Fruit fly (Drosophila melanogaster) whole organism, embryonic: ENCODE results near the gene Adsl.
A peak's percentile ranks its signal among the peaks of the same experiment; 100 is the strongest.

Source experiments
- Blimp-1 ChIP-seq: fragments of 200-800 bp; sonication (Bioruptor generic); optimal IDR thresholded peaks from 3 replicates; lab custom pipeline; 2018; ENCODE audit warnings: missing biosample characterization, missing genetic modification characterization, mild to moderate bottlenecking, moderate library complexity, missing genetic modification reagents
- CG11093 ChIP-seq: fragments of 200-800 bp; sonication (Bioruptor generic); IDR thresholded peaks from 3 replicates; pipeline ENCODE4 v1.3.6; 2022; ENCODE audit warnings: missing biosample characterization, missing genetic modification characterization
- CG12769 ChIP-seq: fragments of 200-800 bp; sonication (Bioruptor generic); optimal IDR thresholded peaks from 2 replicates; lab custom pipeline; 2019; ENCODE audit warnings: missing biosample characterization, mild to moderate bottlenecking, missing genetic modification characterization, moderate library complexity
- CG14014 ChIP-seq: fragments of 200-800 bp; sonication (Bioruptor generic); IDR thresholded peaks from 2 replicates; pipeline ENCODE4 v1.3.6; 2022; ENCODE audit warnings: missing biosample characterization, missing genetic modification characterization
- CG15514 ChIP-seq: fragments of 200-800 bp; sonication (Bioruptor generic); optimal IDR thresholded peaks from 3 replicates; lab custom pipeline; 2017; ENCODE audit warnings: missing biosample characterization, missing genetic modification characterization, mild to moderate bottlenecking, moderate library complexity, missing genetic modification reagents
- CG1602 ChIP-seq: fragments of 200-800 bp; sonication (Bioruptor generic); optimal IDR thresholded peaks from 3 replicates; lab custom pipeline; 2016; ENCODE audit warnings: missing biosample characterization, missing genetic modification characterization
- CG1603 ChIP-seq: fragments of 200-800 bp; sonication (Bioruptor generic); optimal IDR thresholded peaks from 2 replicates; lab custom pipeline; 2019; ENCODE audit warnings: missing biosample characterization, mild to moderate bottlenecking, missing genetic modification characterization, moderate library complexity
- CG17829 ChIP-seq: fragments of 200-800 bp; optimal IDR thresholded peaks from 2 replicates; lab custom pipeline; 2019; ENCODE audit warnings: missing biosample characterization, mild to moderate bottlenecking, missing genetic modification characterization, moderate library complexity
- CG18262 ChIP-seq: fragments of 200-800 bp; optimal IDR thresholded peaks from 3 replicates; lab custom pipeline; 2019; ENCODE audit warnings: missing biosample characterization, mild to moderate bottlenecking, missing genetic modification characterization, moderate library complexity
- CG2678 ChIP-seq: fragments of 200-800 bp; sonication (Bioruptor generic); optimal IDR thresholded peaks from 3 replicates; lab custom pipeline; 2019; ENCODE audit warnings: missing biosample characterization, mild to moderate bottlenecking, missing genetic modification characterization, moderate library complexity
- CG2712 ChIP-seq: fragments of 200-800 bp; optimal IDR thresholded peaks from 3 replicates; lab custom pipeline; 2019; ENCODE audit warnings: missing biosample characterization, mild to moderate bottlenecking, missing genetic modification characterization, moderate library complexity
- CG30403 ChIP-seq: fragments of 200-800 bp; sonication (Bioruptor generic); optimal IDR thresholded peaks from 3 replicates; lab custom pipeline; 2016; ENCODE audit warnings: missing biosample characterization, missing genetic modification characterization
- CG32772 ChIP-seq: fragments of 200-800 bp; sonication (Bioruptor generic); IDR thresholded peaks from 2 replicates; pipeline ENCODE4 v1.3.6; 2022; ENCODE audit warnings: missing biosample characterization, missing genetic modification characterization
- CG3281 ChIP-seq: fragments of 200-800 bp; sonication (Bioruptor generic); optimal IDR thresholded peaks from 3 replicates; lab custom pipeline; 2017; ENCODE audit warnings: missing biosample characterization, mild to moderate bottlenecking, missing genetic modification characterization
- CG3726 ChIP-seq: fragments of 200-800 bp; sonication (Bioruptor generic); IDR thresholded peaks from 3 replicates; pipeline ENCODE4, ENCODE4 v1.3.6; 2022; ENCODE audit warnings: missing biosample characterization, missing genetic modification characterization
- CG6254 ChIP-seq: fragments of 200-800 bp; sonication (Bioruptor generic); optimal IDR thresholded peaks from 3 replicates; lab custom pipeline; 2017; ENCODE audit warnings: mild to moderate bottlenecking, missing biosample characterization, missing genetic modification reagents, missing genetic modification characterization
- CG7357 ChIP-seq: fragments of 200-800 bp; sonication (Bioruptor generic); IDR thresholded peaks from 3 replicates; pipeline ENCODE4 v1.3.6; 2022; ENCODE audit warnings: missing biosample characterization, missing genetic modification characterization
- CG9797 ChIP-seq: fragments of 200-800 bp; sonication (Bioruptor generic); optimal IDR thresholded peaks from 3 replicates; lab custom pipeline; 2018; ENCODE audit warnings: missing biosample characterization, mild to moderate bottlenecking, missing genetic modification characterization
- Dad ChIP-seq: fragments of 200-800 bp; sonication (Bioruptor generic); optimal IDR thresholded peaks from 3 replicates; lab custom pipeline; 2016; ENCODE audit warnings: missing biosample characterization, missing genetic modification characterization
- Dip3 ChIP-seq: fragments of 200-800 bp; sonication (Bioruptor generic); optimal IDR thresholded peaks from 3 replicates; lab custom pipeline; 2016; ENCODE audit warnings: missing biosample characterization, missing genetic modification characterization
- Doc2 ChIP-seq: fragments of 200-800 bp; sonication (Bioruptor generic); IDR thresholded peaks from 2 replicates; pipeline ENCODE4 v1.3.6; 2022; ENCODE audit warnings: missing biosample characterization, missing genetic modification characterization
- E2f2 ChIP-seq: fragments of 200-800 bp; sonication (Bioruptor generic); IDR thresholded peaks from 2 replicates; pipeline ENCODE4 v1.3.6; 2022; ENCODE audit warnings: missing biosample characterization, missing genetic modification characterization
- Ets97D ChIP-seq: fragments of 200-800 bp; sonication (Bioruptor generic); optimal IDR thresholded peaks from 3 replicates; lab custom pipeline; 2016; ENCODE audit warnings: missing biosample characterization, missing genetic modification characterization
- Fer2 ChIP-seq: fragments of 200-800 bp; sonication (Bioruptor generic); optimal IDR thresholded peaks from 2 replicates; lab custom pipeline; 2018; ENCODE audit warnings: missing biosample characterization, mild to moderate bottlenecking, missing genetic modification characterization, moderate library complexity
- Gug ChIP-seq: fragments of 200-800 bp; sonication (Bioruptor generic); IDR thresholded peaks from 4 replicates; pipeline ENCODE4 v1.3.6; 2022; ENCODE audit warnings: missing biosample characterization, missing genetic modification characterization
- Hsf ChIP-seq: fragments of 200-800 bp; sonication (Bioruptor generic); optimal IDR thresholded peaks from 3 replicates; lab custom pipeline; 2016; ENCODE audit warnings: missing biosample characterization, missing genetic modification characterization
- Oli ChIP-seq: fragments of 200-800 bp; sonication (Bioruptor generic); optimal IDR thresholded peaks from 2 replicates; lab custom pipeline; 2018; ENCODE audit warnings: missing biosample characterization, mild to moderate bottlenecking, missing genetic modification characterization, moderate library complexity
- Ptx1 ChIP-seq: fragments of 200-800 bp; sonication (Bioruptor generic); IDR thresholded peaks from 2 replicates; pipeline ENCODE4 v1.3.6; 2022; ENCODE audit warnings: missing biosample characterization, missing genetic modification characterization
- Sox102F ChIP-seq: fragments of 200-800 bp; sonication (Bioruptor generic); optimal IDR thresholded peaks from 2 replicates; lab custom pipeline; 2018; ENCODE audit warnings: missing biosample characterization, mild to moderate bottlenecking, missing genetic modification characterization, moderate library complexity
- Xrp1 ChIP-seq: fragments of 200-800 bp; sonication (Bioruptor generic); IDR thresholded peaks from 2 replicates; pipeline ENCODE4 v1.3.6; 2022; ENCODE audit warnings: missing biosample characterization, missing genetic modification characterization
- dmrt11E ChIP-seq: fragments of 200-800 bp; sonication (Bioruptor generic); optimal IDR thresholded peaks from 3 replicates; lab custom pipeline; 2018; ENCODE audit warnings: missing biosample characterization, mild to moderate bottlenecking, missing genetic modification characterization, moderate library complexity
- esg ChIP-seq: fragments of 200-800 bp; sonication (Bioruptor generic); conservative IDR thresholded peaks from 2 replicates; pipeline ENCODE4 v1.3.6; 2022; ENCODE audit warnings: missing biosample characterization, missing genetic modification characterization
- fd96Cb ChIP-seq: fragments of 200-800 bp; sonication (Bioruptor generic); optimal IDR thresholded peaks from 2 replicates; lab custom pipeline; 2018; ENCODE audit warnings: missing biosample characterization, mild to moderate bottlenecking, missing genetic modification characterization, moderate library complexity
- fru ChIP-seq: fragments of >200 bp; optimal IDR thresholded peaks from 2 replicates; lab custom pipeline; 2017
- gce ChIP-seq: fragments of 200-800 bp; sonication (Bioruptor generic); IDR thresholded peaks from 3 replicates; pipeline ENCODE4 v1.3.6; 2022; ENCODE audit warnings: missing biosample characterization, missing genetic modification characterization
- grn ChIP-seq: fragments of 200-800 bp; sonication (Bioruptor generic); optimal IDR thresholded peaks from 3 replicates; lab custom pipeline; 2017; ENCODE audit warnings: missing biosample characterization, missing genetic modification characterization
- hkb ChIP-seq, 2 experiments: fragments of 200-800 bp in 1 of 2; fragments of >200 bp in 1 of 2; sonication (Bioruptor generic) in 1 of 2; IDR thresholded peaks in 1 of 2; optimal IDR thresholded peaks in 1 of 2; 2 replicates each; pipeline versions ENCODE4 v1.3.6 to Lab custom; 2017 to 2022; ENCODE audit warnings: missing biosample characterization in 1 of 2, missing genetic modification characterization in 1 of 2
- insv ChIP-seq, 2 experiments: fragments of 200-800 bp; sonication (Bioruptor generic); optimal IDR thresholded peaks; 3 replicates each; lab custom pipeline; 2016 to 2018; ENCODE audit warnings: missing biosample characterization in 2 of 2, missing genetic modification characterization in 2 of 2
- lmd ChIP-seq: fragments of 200-800 bp; sonication (Bioruptor generic); IDR thresholded peaks from 2 replicates; pipeline ENCODE4 v1.3.6; 2022; ENCODE audit warnings: missing biosample characterization, missing genetic modification characterization
- mam ChIP-seq: fragments of 200-800 bp; sonication (Bioruptor generic); optimal IDR thresholded peaks from 3 replicates; lab custom pipeline; 2016; ENCODE audit warnings: missing biosample characterization, missing genetic modification characterization
- pita ChIP-seq: fragments of 200-800 bp; sonication (Bioruptor generic); optimal IDR thresholded peaks from 2 replicates; lab custom pipeline; 2017; ENCODE audit warnings: missing biosample characterization, mild to moderate bottlenecking, missing genetic modification characterization
- pnt ChIP-seq: fragments of 200-800 bp; sonication (Bioruptor generic); optimal IDR thresholded peaks from 3 replicates; lab custom pipeline; 2016; ENCODE audit warnings: missing biosample characterization, missing genetic modification characterization
- rib ChIP-seq: fragments of 200-800 bp; sonication (Bioruptor generic); IDR thresholded peaks from 2 replicates; pipeline ENCODE4 v1.3.6; 2022; ENCODE audit warnings: missing biosample characterization, missing genetic modification characterization
- row ChIP-seq: fragments of 200-800 bp; sonication (Bioruptor generic); IDR thresholded peaks from 3 replicates; pipeline ENCODE4 v1.3.6; 2022; ENCODE audit warnings: missing biosample characterization, missing genetic modification characterization
- sens ChIP-seq: fragments of 200-800 bp; sonication (Bioruptor generic); peaks from one replicate; lab custom pipeline; 2016; ENCODE audit warnings: missing biosample characterization, missing genetic modification characterization
- stc ChIP-seq: fragments of 200-800 bp; sonication (Bioruptor generic); IDR thresholded peaks from 2 replicates; pipeline ENCODE4 v1.3.6; 2022; ENCODE audit warnings: missing biosample characterization, missing genetic modification characterization
- tgo ChIP-seq: fragments of 200-800 bp; sonication (Bioruptor generic); IDR thresholded peaks from 3 replicates; pipeline ENCODE4 v1.3.6; 2022; ENCODE audit warnings: missing biosample characterization, missing genetic modification characterization
- tin ChIP-seq: fragments of 200-800 bp; sonication (Bioruptor generic); optimal IDR thresholded peaks from 3 replicates; lab custom pipeline; 2016; ENCODE audit warnings: missing biosample characterization, missing genetic modification characterization
- trem ChIP-seq: fragments of 200-800 bp; optimal IDR thresholded peaks from 3 replicates; lab custom pipeline; 2019; ENCODE audit warnings: missing biosample characterization, mild to moderate bottlenecking, missing genetic modification characterization, moderate library complexity
- unpg ChIP-seq: fragments of 200-800 bp; sonication (Bioruptor generic); optimal IDR thresholded peaks from 3 replicates; lab custom pipeline; 2018; ENCODE audit warnings: missing biosample characterization, mild to moderate bottlenecking, missing genetic modification characterization, moderate library complexity
- vvl ChIP-seq: fragments of 200-800 bp; sonication (Bioruptor generic); IDR thresholded peaks from 2 replicates; pipeline ENCODE4 v1.3.6; 2022; ENCODE audit warnings: missing biosample characterization, missing genetic modification characterization
- yki ChIP-seq: fragments of >200 bp; optimal IDR thresholded peaks from 3 replicates; lab custom pipeline; 2018

The Adsl gene

DNA sequence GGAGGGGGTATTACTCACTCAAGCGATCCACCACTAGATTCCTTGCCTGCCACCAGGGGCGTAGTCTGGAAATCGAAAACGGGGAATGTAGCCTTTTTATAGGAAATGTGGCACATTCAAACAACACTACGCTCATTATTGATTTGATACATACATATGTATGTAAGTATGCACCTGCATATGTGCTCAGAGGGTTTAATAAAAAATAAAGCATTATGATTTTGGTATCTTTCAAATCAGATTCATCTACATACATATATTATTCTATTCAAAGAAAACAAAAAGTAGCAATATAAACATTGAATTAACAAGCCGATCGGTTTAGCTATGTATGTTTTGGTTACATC is 36.0 kb upstream of the Adsl start (continued):
- TF ChIP-seq rib (GFP tag; lab: Robert Waterston, UW) = no peak
- 0 out of 3 replicates have a peak, but pooled peaks have one; percentile 11 for TF ChIP-seq row
- peak; percentile 1 for TF ChIP-seq Dip3 (GFP tag; lab: Kevin White, UChicago)
- peak; percentile 15 for TF ChIP-seq CG3281 (GFP tag; lab: Kevin White, UChicago)
- no peak for TF ChIP-seq Doc2 (GFP tag; lab: Robert Waterston, UW)
- TF ChIP-seq CG30403 (GFP tag; lab: Kevin White, UChicago) = peak; percentile 27
- TF ChIP-seq tgo (GFP tag; lab: Robert Waterston, UW) = no peak
- 0 out of 2 replicates have a peak, but pooled peaks have one; percentile 7 for TF ChIP-seq CG32772 (GFP tag; lab: Robert Waterston, UW)
- no peak for TF ChIP-seq CG15514
- TF ChIP-seq Blimp-1 = peak; percentile 44
- no peak for TF ChIP-seq hkb (optimal IDR thresholded peaks at IDR 0.05; lab: Kevin White, UChicago)
- no peak for TF ChIP-seq hkb (GFP tag; IDR thresholded peaks at IDR 0.05; lab: Robert Waterston, UW)
- TF ChIP-seq CG2678 (tag; lab: Kevin White, UChicago) = peak; percentile 3
- no peak for TF ChIP-seq esg
- TF ChIP-seq Fer2 (tag; lab: Kevin White, UChicago) = no peak
- no peak for TF ChIP-seq insv (GFP tag; optimal IDR thresholded peaks at IDR 0.05; lab: Kevin White, UChicago)
- TF ChIP-seq fru = no peak
- peak; percentile 59 for TF ChIP-seq CG2712 (tag; lab: Kevin White, UChicago)
- TF ChIP-seq CG6254 (GFP tag; lab: Kevin White, UChicago) = peak; percentile 45
- TF ChIP-seq CG1602 (GFP tag; lab: Kevin White, UChicago) = no peak
- peak; percentile 5 for TF ChIP-seq Oli (tag; lab: Kevin White, UChicago)
- peak; percentile 45 for TF ChIP-seq fd96Cb (tag; lab: Kevin White, UChicago)
- 0 out of 4 replicates have a peak, but pooled peaks have one; percentile 28 for TF ChIP-seq Gug (GFP tag; lab: Robert Waterston, UW)
- no peak for TF ChIP-seq CG3726
- peak; percentile 33 for TF ChIP-seq Sox102F
- TF ChIP-seq CG7357 (GFP tag; lab: Robert Waterston, UW) = 0 out of 3 replicates have a peak, but pooled peaks have one; percentile 27
- TF ChIP-seq Dad = peak; percentile 61
- peak; percentile 42 for TF ChIP-seq CG1603 (tag; lab: Kevin White, UChicago)
- TF ChIP-seq lmd = 0 out of 2 replicates have a peak, but pooled peaks have one; percentile 20
- peak; percentile 15 for TF ChIP-seq unpg (GFP tag; lab: Kevin White, UChicago)
- TF ChIP-seq CG17829 = peak; percentile 27
- TF ChIP-seq CG11093 (GFP tag; lab: Robert Waterston, UW) = no peak
- TF ChIP-seq CG18262 (tag; lab: Kevin White, UChicago) = peak; percentile 66
- TF ChIP-seq CG9797 (GFP tag; lab: Kevin White, UChicago) = no peak
- peak; percentile 2 for TF ChIP-seq pnt
- no peak for TF ChIP-seq gce (GFP tag; lab: Robert Waterston, UW)
- TF ChIP-seq Hsf (GFP tag; lab: Kevin White, UChicago) = peak; percentile 3
- TF ChIP-seq Xrp1 (GFP tag; lab: Robert Waterston, UW) = peak; percentile 38; the same call in 1 of the 2 replicates
- TF ChIP-seq vvl (GFP tag; lab: Robert Waterston, UW) = peak; percentile 39; the same call in 1 of the 2 replicates
- TF ChIP-seq mam (GFP tag; lab: Kevin White, UChicago) = peak; percentile 12
- TF ChIP-seq CG14014 = peak; percentile 35; the same call in 1 of the 2 replicates
- peak; percentile 29 for TF ChIP-seq CG12769
- no peak for TF ChIP-seq Ets97D (GFP tag; lab: Kevin White, UChicago)
- 0 out of 2 replicates have a peak, but pooled peaks have one; percentile 24 for TF ChIP-seq stc (GFP tag; lab: Robert Waterston, UW)
- no peak for TF ChIP-seq grn
- no peak for TF ChIP-seq yki (lab: Kevin White, UChicago)
- TF ChIP-seq sens (GFP tag; lab: Kevin White, UChicago) = peak; percentile 85
- TF ChIP-seq tin (GFP tag; lab: Kevin White, UChicago) = peak; percentile 30
- TF ChIP-seq E2f2 (GFP tag; lab: Robert Waterston, UW) = no peak
- peak; percentile 49 for TF ChIP-seq Ptx1 (GFP tag; lab: Robert Waterston, UW)
- TF ChIP-seq dmrt11E (tag; lab: Kevin White, UChicago) = peak; percentile 10
- no peak for TF ChIP-seq pita (GFP tag; lab: Kevin White, UChicago)
- peak; percentile 27 for TF ChIP-seq trem (tag; lab: Kevin White, UChicago)
